Worm (Caenorhabditis elegans) whole organism, midembryonic: ENCODE results near the gene F26D11.2.

Source experiments
- cog-1 ChIP-seq: sonication (generic microtip); optimal IDR thresholded peaks from 2 replicates; lab custom pipeline; 2016; ENCODE audit warnings: missing genetic modification characterization, missing compliant biosample characterization
- flt-1 ChIP-seq: fragments of 200-800 bp; sonication (Bioruptor generic); IDR thresholded peaks from 2 replicates; pipeline ENCODE4 v1.3.6; 2022; ENCODE audit warnings: missing genetic modification characterization, missing compliant biosample characterization
- klf-2 ChIP-seq: fragments of 200-800 bp; sonication (Bioruptor generic); conservative IDR thresholded peaks from 2 replicates; pipeline ENCODE4 v1.3.6; 2022; ENCODE audit warnings: missing genetic modification reagents, missing genetic modification characterization, missing compliant biosample characterization
- med-1 ChIP-seq: sonication (generic microtip); optimal IDR thresholded peaks from 2 replicates; lab custom pipeline; 2017; ENCODE audit warnings: missing genetic modification characterization, mild to moderate bottlenecking, missing compliant biosample characterization, antibody characterized with exemption, missing genetic modification reagents; ENCODE audit not compliant: insufficient read depth
- ref-1 ChIP-seq: fragments of 200-800 bp; sonication (Bioruptor generic); conservative IDR thresholded peaks from 2 replicates; pipeline ENCODE4 v1.3.6; 2022; ENCODE audit warnings: missing genetic modification reagents, missing genetic modification characterization, missing compliant biosample characterization
- tab-1 ChIP-seq: fragments of 200-800 bp; sonication (Bioruptor generic); IDR thresholded peaks from 2 replicates; pipeline ENCODE4 v1.3.6; 2022; ENCODE audit warnings: missing genetic modification characterization, missing compliant biosample characterization
- ztf-23 ChIP-seq: fragments of 200-800 bp; sonication (Bioruptor generic); IDR thresholded peaks from 2 replicates; pipeline ENCODE4 v1.3.6; 2022; ENCODE audit warnings: missing genetic modification reagents, missing genetic modification characterization, missing compliant biosample characterization
- ztf-29 ChIP-seq: fragments of 200-800 bp; sonication (Bioruptor generic); IDR thresholded peaks from 2 replicates; pipeline ENCODE4 v1.3.6; 2022; ENCODE audit warnings: missing genetic modification reagents, missing genetic modification characterization, missing compliant biosample characterization

DNA sequence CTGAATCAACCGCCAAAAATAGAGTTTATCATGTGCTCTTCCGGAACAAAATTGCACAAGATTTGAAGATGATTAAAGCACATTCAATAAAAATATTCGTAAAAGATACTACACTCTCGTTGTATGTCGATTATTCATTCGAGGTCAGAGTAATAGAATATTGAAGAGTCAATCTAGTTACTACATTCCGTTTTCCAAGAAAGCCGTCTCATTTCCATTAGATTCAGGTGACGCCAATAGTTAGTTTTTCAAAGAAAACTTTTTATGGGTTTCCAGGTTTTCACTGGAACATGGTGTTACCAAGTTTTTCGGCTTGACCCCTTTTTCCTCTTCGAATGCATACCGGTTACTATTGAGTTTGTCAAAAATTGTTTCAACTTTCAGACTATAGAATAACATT is 11.4 kb downstream of the F26D11.2 start:
- TF ChIP-seq ztf-23 (GFP tag; lab: Robert Waterston, UW) (no peak), med-1 (no peak), ztf-29 (GFP tag; lab: Robert Waterston, UW) (no peak), ref-1 (GFP tag; lab: Robert Waterston, UW) (no peak), flt-1 (no peak), cog-1 (no peak), tab-1 (no peak), klf-2 (GFP tag; lab: Robert Waterston, UW) (no peak)
